Fruit fly (Drosophila melanogaster): ENCODE results near the gene CG6277.

DNA sequence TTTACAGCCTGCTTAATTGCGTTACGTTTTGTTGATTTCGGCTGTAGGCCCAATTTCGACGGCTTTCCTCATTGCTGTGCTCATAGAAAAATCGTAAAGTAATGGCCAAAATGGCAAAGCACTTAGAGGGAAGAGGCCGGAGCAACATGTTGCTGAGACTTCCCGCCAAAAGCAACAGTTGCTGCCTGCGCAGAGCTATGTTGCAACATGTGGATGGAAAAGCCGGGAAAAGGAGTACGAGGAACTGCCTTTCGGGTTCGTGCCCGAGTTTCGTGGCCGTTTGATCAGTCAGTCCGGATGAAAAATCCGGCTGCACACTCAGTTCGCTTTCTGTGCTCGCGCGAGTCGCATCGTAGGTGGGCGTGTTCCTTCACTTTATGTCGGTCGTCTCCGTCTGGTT is 26.4 kb downstream of the CG6277 start, which contains the start of gene RYa-R:
- TF ChIP-seq Pif1A (GFP tag; optimal IDR thresholded peaks at IDR 0.05) (no peak), CG17806 (tag; optimal IDR thresholded peaks at IDR 0.05) (no peak), EcR (GFP tag; optimal IDR thresholded peaks at IDR 0.05) (no peak), CG4496 (GFP tag; IDR thresholded peaks at IDR 0.05) (no peak), CG10348 (GFP tag; IDR thresholded peaks at IDR 0.05) (no peak), Pif1B (GFP tag; optimal IDR thresholded peaks at IDR 0.05) (no peak), CG8301 (tag; optimal IDR thresholded peaks at IDR 0.05) (no peak), D1 (tag; optimal IDR thresholded peaks at IDR 0.05) (no peak), CG14655 (GFP tag; optimal IDR thresholded peaks at IDR 0.05) (no peak), CG8159 (tag; optimal IDR thresholded peaks at IDR 0.05) (no peak), CG13204 (GFP tag; optimal IDR thresholded peaks at IDR 0.05) (no peak), Ets98B (GFP tag; IDR thresholded peaks at IDR 0.05) (no peak), CG12605 (GFP tag; IDR thresholded peaks at IDR 0.05) (no peak), gl (tag; optimal IDR thresholded peaks at IDR 0.05) (no peak)

Data from whole organism, pupa.